Fruit fly (Drosophila melanogaster): ENCODE data around the gene schlank.

schlank gene

DNA sequence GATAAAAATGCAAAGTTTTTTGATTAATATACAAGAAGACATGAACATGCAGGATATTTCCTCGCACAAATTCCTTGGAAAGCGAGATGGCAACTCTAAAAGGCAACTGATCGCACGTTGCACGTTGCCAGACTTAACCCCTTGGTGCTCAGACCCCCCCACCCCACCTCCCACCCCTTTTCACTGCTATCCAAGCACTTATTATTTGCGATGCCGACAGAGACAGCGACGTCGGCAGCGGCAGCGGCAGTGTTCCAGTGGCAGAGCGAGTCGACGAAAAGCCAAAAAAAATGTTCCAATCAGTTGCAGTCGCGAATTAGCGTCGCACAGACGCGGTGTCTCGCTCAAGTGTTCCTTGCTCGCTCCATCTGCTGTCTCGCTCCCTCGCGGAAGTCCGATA, 36.6 kb upstream of the schlank start, which contains the start of gene CG3823:
CG3823 (plus strand) TSS at position 301 of the 400 bp plus-strand sequence.
- TF ChIP-seq CG6163 (GFP tag; IDR thresholded peaks at IDR 0.05), result peak; percentile 21; the same call in 1 of the 3 replicates
- TF ChIP-seq acj6 (GFP tag; optimal IDR thresholded peaks at IDR 0.05), result no peak
- no peak for TF ChIP-seq CG11902 (GFP tag; optimal IDR thresholded peaks at IDR 0.05)
- no peak for TF ChIP-seq CG11762 (GFP tag; optimal IDR thresholded peaks at IDR 0.05; ENCODE audit: insufficient read depth)

- 0 out of 3 replicates have a peak, but pooled peaks have one; percentile 8 for TF ChIP-seq eg (GFP tag; IDR thresholded peaks at IDR 0.05)
- TF ChIP-seq CG31627 (GFP tag; optimal IDR thresholded peaks at IDR 0.05), result no peak
- TF ChIP-seq pdm3 (GFP tag; optimal IDR thresholded peaks at IDR 0.05), result peak; percentile 39
- 0 out of 2 replicates have a peak, but pooled peaks have one; percentile 20 for TF ChIP-seq CG15336 (GFP tag; IDR thresholded peaks at IDR 0.05)
- TF ChIP-seq CG8119 (GFP tag; IDR thresholded peaks at IDR 0.05), result peak; percentile 61; the same call in 2 of the 3 replicates
- peak; percentile 74 for TF ChIP-seq CG32006 (GFP tag; optimal IDR thresholded peaks at IDR 0.05)
- TF ChIP-seq Eip78C (GFP tag), result peak; percentile 15
- peak; percentile 52 for TF ChIP-seq dac (GFP tag; optimal IDR thresholded peaks at IDR 0.05)
- TF ChIP-seq Hr4 (GFP tag; optimal IDR thresholded peaks at IDR 0.05), result peak; percentile 70
- TF ChIP-seq OdsH (GFP tag; optimal IDR thresholded peaks at IDR 0.05), result peak; percentile 5
- no peak for TF ChIP-seq Hr38 (GFP tag; optimal IDR thresholded peaks at IDR 0.05)
Measured at dm6 chrX:6303196-6303595, 36.2 kb upstream of the schlank start.

dm6 chrX:6301052-6301451, 34.0 kb upstream of the schlank start, which contains the start of gene CG12219:
Gene CG12219 (minus strand): TSS chrX:6301285.
- TF ChIP-seq CG16779 (tag; optimal IDR thresholded peaks at IDR 0.05) (no peak), esn (GFP tag; optimal IDR thresholded peaks at IDR 0.05) (no peak), CG11762 (GFP tag; optimal IDR thresholded peaks at IDR 0.05; ENCODE audit: insufficient read depth) (no peak), spab (GFP tag; optimal IDR thresholded peaks at IDR 0.05) (no peak), dac (GFP tag; optimal IDR thresholded peaks at IDR 0.05) (no peak), CG1621 (tag; optimal IDR thresholded peaks at IDR 0.05) (no peak), CG15336 (GFP tag; IDR thresholded peaks at IDR 0.05) (no peak), acj6 (GFP tag; optimal IDR thresholded peaks at IDR 0.05) (no peak), CG8632 (GFP tag; optimal IDR thresholded peaks at IDR 0.05) (no peak), CG3919 (GFP tag; optimal IDR thresholded peaks at IDR 0.05) (no peak), Ets96B (tag; optimal IDR thresholded peaks at IDR 0.05) (no peak), Sox102F (GFP tag; optimal IDR thresholded peaks at IDR 0.05) (no peak), Eip75B (GFP tag; optimal IDR thresholded peaks at IDR 0.05) (no peak), fd85E (GFP tag; optimal IDR thresholded peaks at IDR 0.05) (no peak), Sox14 (GFP tag; optimal IDR thresholded peaks at IDR 0.05) (no peak), vri (GFP tag; optimal IDR thresholded peaks at IDR 0.05) (no peak), CG10669 (GFP tag; optimal IDR thresholded peaks at IDR 0.05) (no peak), Lpt (GFP tag; optimal IDR thresholded peaks at IDR 0.05) (no peak)

dm6 chrX:6295129-6295539, 28.1 kb upstream of the schlank start, which contains the start of the genes CG15891 and CG3815:
Gene CG15891 (minus strand): TSS chrX:6295345.
Gene CG3815 (plus strand): TSS chrX:6295389.
- TF ChIP-seq spab (GFP tag; optimal IDR thresholded peaks at IDR 0.05), result no peak
- peak; percentile 58; the same call in 1 of the 3 replicates for TF ChIP-seq eg (GFP tag; IDR thresholded peaks at IDR 0.05)
- TF ChIP-seq CG6276 (GFP tag; optimal IDR thresholded peaks at IDR 0.05), result no peak
- peak; percentile 17 for TF ChIP-seq CG6792 (GFP tag; optimal IDR thresholded peaks at IDR 0.05)
- TF ChIP-seq dsx (GFP tag; optimal IDR thresholded peaks at IDR 0.05; ENCODE audit: poor library complexity, severe bottlenecking), result no peak
- peak; percentile 53 for TF ChIP-seq lz (GFP tag; optimal IDR thresholded peaks at IDR 0.05)
- TF ChIP-seq Sox15 (GFP tag; optimal IDR thresholded peaks at IDR 0.05), result peak; percentile 39
- TF ChIP-seq Gug (GFP tag; IDR thresholded peaks at IDR 0.05), result no peak
- no peak for TF ChIP-seq Met (GFP tag; optimal IDR thresholded peaks at IDR 0.05)
- TF ChIP-seq net (GFP tag; optimal IDR thresholded peaks at IDR 0.05), result no peak
- peak; percentile 35 for TF ChIP-seq Ets96B (tag; optimal IDR thresholded peaks at IDR 0.05)
- TF ChIP-seq CG32006 (GFP tag; optimal IDR thresholded peaks at IDR 0.05), result no peak
- no peak for TF ChIP-seq CG6808 (GFP tag; optimal IDR thresholded peaks at IDR 0.05)
- TF ChIP-seq CG1621 (tag; optimal IDR thresholded peaks at IDR 0.05), result peak; percentile 66
- TF ChIP-seq CG11762 (GFP tag; optimal IDR thresholded peaks at IDR 0.05; ENCODE audit: insufficient read depth), result no peak
- TF ChIP-seq topi (GFP tag; optimal IDR thresholded peaks at IDR 0.05), result peak; percentile 55
- TF ChIP-seq Sox102F (GFP tag; optimal IDR thresholded peaks at IDR 0.05), result no peak
- no peak for TF ChIP-seq Blimp-1 (GFP tag; optimal IDR thresholded peaks at IDR 0.05)
- 0 out of 3 replicates have a peak, but pooled peaks have one; percentile 52 for TF ChIP-seq CG6163 (GFP tag; IDR thresholded peaks at IDR 0.05)
- TF ChIP-seq esn (GFP tag; optimal IDR thresholded peaks at IDR 0.05), result peak; percentile 60
- no peak for TF ChIP-seq CG3919 (GFP tag; optimal IDR thresholded peaks at IDR 0.05)
- no peak for TF ChIP-seq dac (GFP tag; optimal IDR thresholded peaks at IDR 0.05)
- TF ChIP-seq Eip78C (GFP tag), result no peak
- peak; percentile 70 for TF ChIP-seq Sox14 (GFP tag; optimal IDR thresholded peaks at IDR 0.05)
- TF ChIP-seq CG10669 (GFP tag; optimal IDR thresholded peaks at IDR 0.05), result no peak
- TF ChIP-seq CG11294 (GFP tag; IDR thresholded peaks at IDR 0.05), result peak; percentile 14; the same call in 1 of the 2 replicates
- TF ChIP-seq Hr39 (GFP tag; optimal IDR thresholded peaks at IDR 0.05), result peak; percentile 56
- TF ChIP-seq CG7368 (GFP tag; optimal IDR thresholded peaks at IDR 0.05), result no peak
- TF ChIP-seq CG31627 (GFP tag; optimal IDR thresholded peaks at IDR 0.05), result peak; percentile 59
- no peak for TF ChIP-seq achi (GFP tag; optimal IDR thresholded peaks at IDR 0.05)

Data from whole organism, prepupa.